Worm (Caenorhabditis elegans) whole organism, mixed stage, embryonic: ENCODE data around the gene ZC250.5.

Experiments
- lsy-2 ChIP-seq: fragments of 150-350 bp; optimal IDR thresholded peaks from 2 replicates; lab custom pipeline; 2014; ENCODE audit warnings: missing biosample characterization, missing genetic modification characterization
- nhr-76 ChIP-seq: sonication (generic microtip); optimal IDR thresholded peaks from 2 replicates; lab custom pipeline; 2017; ENCODE audit warnings: missing biosample characterization, missing genetic modification characterization
- snpc-4 ChIP-seq: fragments of 150-350 bp; optimal IDR thresholded peaks from 2 replicates; lab custom pipeline; 2014; ENCODE audit warnings: missing biosample characterization, missing genetic modification characterization
- unc-62 ChIP-seq: fragments of 150-350 bp; optimal IDR thresholded peaks from 2 replicates; lab custom pipeline; 2014; ENCODE audit warnings: missing biosample characterization, missing genetic modification reagents, missing genetic modification characterization

DNA sequence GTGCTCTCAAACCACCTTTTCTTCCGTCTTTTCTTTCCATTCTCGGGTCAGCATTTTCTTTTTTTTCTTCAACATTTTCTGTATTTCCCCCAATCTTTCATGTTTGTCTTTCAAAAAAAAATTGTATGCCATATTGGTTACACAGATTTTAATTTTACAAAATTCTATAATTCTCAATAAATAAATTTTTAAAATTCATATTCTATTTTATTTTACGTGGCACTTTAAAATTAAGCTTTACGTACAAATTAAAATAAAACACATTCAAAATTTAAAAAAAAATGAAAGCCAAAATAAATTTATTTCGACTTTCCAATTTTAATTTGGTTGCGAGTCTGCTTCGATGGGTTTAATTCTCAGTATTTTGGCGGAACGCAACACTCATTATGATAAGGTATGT, at the start of gene ZC250.5:
- TF ChIP-seq lsy-2 (no peak), snpc-4 (tag; lab: Kevin White, UChicago) (no peak), unc-62 (GFP tag; lab: Kevin White, UChicago) (no peak), nhr-76 (tag; lab: Kevin White, UChicago) (no peak)
